Worm (Caenorhabditis elegans) whole organism, late embryonic: ENCODE data around the gene K03B8.4.

Experiments used
- ama-1 ChIP-seq: fragments of 150-350 bp; optimal IDR thresholded peaks from 2 replicates; lab custom pipeline; 2014
- ceh-22 ChIP-seq: sonication (generic microtip); optimal IDR thresholded peaks from 2 replicates; lab custom pipeline; 2017; ENCODE audit warnings: missing biosample characterization, missing genetic modification characterization
- ceh-24 ChIP-seq: sonication (generic microtip); optimal IDR thresholded peaks from 2 replicates; lab custom pipeline; 2016; ENCODE audit warnings: mild to moderate bottlenecking, missing genetic modification characterization, missing compliant biosample characterization
- ceh-48 ChIP-seq: sonication (generic microtip); optimal IDR thresholded peaks from 2 replicates; lab custom pipeline; 2016; ENCODE audit warnings: missing genetic modification characterization, inconsistent platforms, missing compliant biosample characterization
- dmd-4 ChIP-seq: sonication (generic microtip); optimal IDR thresholded peaks from 2 replicates; lab custom pipeline; 2016; ENCODE audit warnings: borderline replicate concordance, missing genetic modification characterization, missing compliant biosample characterization
- pha-4 ChIP-seq: fragments of 150-350 bp; optimal IDR thresholded peaks from 2 replicates; lab custom pipeline; 2018; ENCODE audit warnings: missing biosample characterization, missing genetic modification reagents, missing genetic modification characterization
- pqm-1 ChIP-seq: sonication (generic microtip); optimal IDR thresholded peaks from 2 replicates; lab custom pipeline; 2016; ENCODE audit warnings: missing genetic modification characterization, missing compliant biosample characterization
- sox-4 ChIP-seq: sonication (generic microtip); optimal IDR thresholded peaks from 2 replicates; lab custom pipeline; 2017; ENCODE audit warnings: mild to moderate bottlenecking, missing genetic modification characterization, inconsistent platforms, missing compliant biosample characterization
- unc-55 ChIP-seq: sonication (generic microtip); optimal IDR thresholded peaks from 2 replicates; lab custom pipeline; 2017; ENCODE audit warnings: missing biosample characterization, missing genetic modification reagents, missing genetic modification characterization
- unc-86 ChIP-seq: sonication (generic microtip); optimal IDR thresholded peaks from 2 replicates; lab custom pipeline; 2016; ENCODE audit warnings: missing genetic modification characterization, missing compliant biosample characterization

- TF ChIP-seq ama-1 (no peak), pqm-1 (tag; lab: Kevin White, UChicago) (no peak), ceh-48 (tag; lab: Kevin White, UChicago) (no peak), ceh-22 (tag; lab: Kevin White, UChicago) (no peak), ceh-24 (no peak), dmd-4 (no peak), pha-4 (tag; lab: Kevin White, UChicago) (no peak), unc-55 (no peak), unc-86 (tag; lab: Kevin White, UChicago) (no peak), sox-4 (tag; lab: Kevin White, UChicago) (no peak)
Measured at ce11 chrV:11438464-11438863, 43.5 kb upstream of the K03B8.4 start, which contains the start of gene dmsr-1.
